Worm (Caenorhabditis elegans) whole organism, late embryonic: ENCODE measurements around the gene clec-219.

Experiments
- K02D7.2 ChIP-seq: sonication (generic microtip); optimal IDR thresholded peaks from 2 replicates; lab custom pipeline; 2017; ENCODE audit warnings: mild to moderate bottlenecking, missing genetic modification characterization, missing compliant biosample characterization
- ama-1 ChIP-seq: fragments of 150-350 bp; optimal IDR thresholded peaks from 2 replicates; lab custom pipeline; 2014
- ceh-18 ChIP-seq: sonication (generic microtip); optimal IDR thresholded peaks from 2 replicates; lab custom pipeline; 2016; ENCODE audit warnings: missing genetic modification characterization, missing compliant biosample characterization
- elt-2 ChIP-seq: sonication (generic microtip); optimal IDR thresholded peaks from 2 replicates; lab custom pipeline; 2016; ENCODE audit warnings: missing genetic modification reagents, missing genetic modification characterization, missing compliant biosample characterization
- fax-1 ChIP-seq: sonication (generic microtip); optimal IDR thresholded peaks from 2 replicates; lab custom pipeline; 2016; ENCODE audit warnings: missing genotype, missing genetic modification characterization, missing compliant biosample characterization
- hlh-30 ChIP-seq: sonication (generic microtip); optimal IDR thresholded peaks from 2 replicates; lab custom pipeline; 2017; ENCODE audit warnings: antibody characterized with exemption, missing genetic modification characterization, missing compliant biosample characterization; ENCODE audit not compliant: insufficient read depth
- pha-2 ChIP-seq: sonication (generic microtip); optimal IDR thresholded peaks from 2 replicates; lab custom pipeline; 2017; ENCODE audit warnings: mild to moderate bottlenecking, missing genetic modification characterization, missing compliant biosample characterization
- pqm-1 ChIP-seq: sonication (generic microtip); optimal IDR thresholded peaks from 2 replicates; lab custom pipeline; 2016; ENCODE audit warnings: missing genetic modification characterization, missing compliant biosample characterization
- tbx-2 ChIP-seq: sonication (generic microtip); optimal IDR thresholded peaks from 2 replicates; lab custom pipeline; 2016; ENCODE audit warnings: missing genetic modification characterization, missing compliant biosample characterization

ce11 chrV:8327080-8327479, 8.8 kb downstream of the clec-219 start:
- TF ChIP-seq pha-2 (tag; lab: Kevin White, UChicago) (no peak), hlh-30 (no peak), K02D7.2 (tag; lab: Kevin White, UChicago) (no peak), elt-2 (tag; lab: Kevin White, UChicago) (no peak), fax-1 (tag; lab: Kevin White, UChicago) (no peak), ceh-18 (tag; lab: Kevin White, UChicago) (no peak), pqm-1 (no peak), tbx-2 (tag; lab: Kevin White, UChicago) (no peak), ama-1 (lab: Kevin White, UChicago) (no peak)
